4 fruit fly cellular contexts compared by ENCODE assay signal in the genomic region with DNA sequence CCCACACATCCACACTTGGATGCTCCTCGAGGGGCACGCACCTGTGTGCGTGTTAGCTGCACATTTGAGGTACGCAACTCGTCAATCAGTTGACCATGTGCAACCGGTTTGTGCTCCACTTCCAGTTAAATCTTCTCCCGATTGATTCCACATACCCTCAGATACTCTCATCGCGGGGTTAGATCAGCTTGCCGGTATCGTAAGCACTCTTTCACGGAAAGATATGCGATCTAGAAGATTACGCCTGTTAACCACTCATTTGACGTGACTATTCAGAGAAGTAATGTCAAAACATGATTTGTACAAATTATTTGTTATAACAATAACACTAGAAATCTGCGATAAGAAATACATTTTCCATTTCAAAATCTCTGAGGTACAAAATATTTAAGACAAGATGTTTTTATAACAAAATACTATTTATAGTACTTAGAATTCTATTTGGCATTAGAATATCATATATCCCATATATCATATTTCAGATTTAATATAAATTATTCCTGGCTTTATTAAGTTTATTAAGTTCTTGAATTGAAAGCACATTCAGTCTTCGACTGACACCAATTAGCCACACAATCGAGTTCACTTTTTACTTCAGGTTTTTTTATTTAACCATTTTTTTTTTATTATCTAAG.
TF ChIP-seq lines count a peak whose summit lies in the region.

No protein-coding gene starts in this region.

- no peak for TF ChIP-seq CTCF in whole organism, embryonic (GFP tag; optimal IDR thresholded peaks at IDR 0.05; lab: Kevin White, UChicago)

TF ChIP-seq in whole organism, embryonic, 481 proteins besides CTCF, POLR2A, EP300 and RAD21:
- TF ChIP-seq CG8478 (optimal IDR thresholded peaks at IDR 0.05; lab: Kevin White, UChicago) (no peak), cg (GFP tag; optimal IDR thresholded peaks at IDR 0.05; lab: Kevin White, UChicago) (peak; percentile 36), lab (GFP tag; optimal IDR thresholded peaks at IDR 0.05; lab: Kevin White, UChicago) (no peak), CG2129 (GFP tag; IDR thresholded peaks at IDR 0.05; lab: Robert Waterston, UW; ENCODE audit: partially characterized antibody) (no peak), Stat92E (GFP tag; optimal IDR thresholded peaks at IDR 0.05; lab: Kevin White, UChicago) (peak in 1 of 3 experiments; percentile 85), Ets65A (GFP tag; lab: Kevin White, UChicago) (peak; percentile 52), cad (GFP tag; optimal IDR thresholded peaks at IDR 0.05; lab: Kevin White, UChicago) (no peak), Dfd (GFP tag; optimal IDR thresholded peaks at IDR 0.05; lab: Kevin White, UChicago) (no peak), repo (GFP tag; optimal IDR thresholded peaks at IDR 0.05; lab: Kevin White, UChicago) (no peak), CG2199 (GFP tag; IDR thresholded peaks at IDR 0.05; lab: Robert Waterston, UW) (0 out of 3 replicates have a peak, but pooled peaks have one; percentile 23), sens (GFP tag; lab: Kevin White, UChicago) (peak; percentile 27), D19A (tag; optimal IDR thresholded peaks at IDR 0.05; lab: Kevin White, UChicago) (peak; percentile 35), grn (GFP tag; optimal IDR thresholded peaks at IDR 0.05; lab: Kevin White, UChicago) (peak; percentile 69), CG11456 (GFP tag; IDR thresholded peaks at IDR 0.05; lab: Robert Waterston, UW) (0 out of 3 replicates have a peak, but pooled peaks have one; percentile 8)

TF ChIP-seq in whole organism, prepupa, 60 proteins besides CTCF, POLR2A, EP300 and RAD21:
- TF ChIP-seq Ets96B (tag; optimal IDR thresholded peaks at IDR 0.05; lab: Kevin White, UChicago) (no peak), eg (GFP tag; IDR thresholded peaks at IDR 0.05; lab: Robert Waterston, UW) (0 out of 3 replicates have a peak, but pooled peaks have one; percentile 12), CG10631 (GFP tag; optimal IDR thresholded peaks at IDR 0.05; lab: Kevin White, UChicago) (peak; percentile 7), CG32006 (GFP tag; optimal IDR thresholded peaks at IDR 0.05; lab: Kevin White, UChicago) (peak; percentile 62), CG4318 (GFP tag; optimal IDR thresholded peaks at IDR 0.05; lab: Kevin White, UChicago) (peak; percentile 21), acj6 (GFP tag; optimal IDR thresholded peaks at IDR 0.05; lab: Kevin White, UChicago) (peak; percentile 21), Sox15 (GFP tag; optimal IDR thresholded peaks at IDR 0.05; lab: Kevin White, UChicago) (no peak), ss (GFP tag; optimal IDR thresholded peaks at IDR 0.05; lab: Kevin White, UChicago) (peak in 1 of 2 experiments; percentile 88), fd85E (GFP tag; optimal IDR thresholded peaks at IDR 0.05; lab: Kevin White, UChicago) (no peak), svp (GFP tag; lab: Kevin White, UChicago) (peak; percentile 36), Hr4 (GFP tag; optimal IDR thresholded peaks at IDR 0.05; lab: Kevin White, UChicago) (peak; percentile 20), Met (GFP tag; optimal IDR thresholded peaks at IDR 0.05; lab: Kevin White, UChicago) (peak; percentile 1), esn (GFP tag; optimal IDR thresholded peaks at IDR 0.05; lab: Kevin White, UChicago) (peak; percentile 45), Eip78C (GFP tag; lab: Kevin White, UChicago) (peak; percentile 52), vri (GFP tag; optimal IDR thresholded peaks at IDR 0.05; lab: Kevin White, UChicago) (no peak)

TF ChIP-seq in whole organism, pupa, 21 proteins besides CTCF, POLR2A, EP300 and RAD21:
- TF ChIP-seq CG8301 (tag; optimal IDR thresholded peaks at IDR 0.05; lab: Kevin White, UChicago) (peak; percentile 7), CG14655 (GFP tag; optimal IDR thresholded peaks at IDR 0.05; lab: Kevin White, UChicago) (peak; percentile 41), gl (tag; optimal IDR thresholded peaks at IDR 0.05; lab: Kevin White, UChicago) (no peak), Ets98B (GFP tag; IDR thresholded peaks at IDR 0.05; lab: Robert Waterston, UW) (no peak)
TF ChIP-seq in whole organism, pupa: peak in this region for 2.

TF ChIP-seq in whole organism, wandering third instar larva, 38 proteins besides CTCF, POLR2A, EP300 and RAD21:
- no peak for TF ChIP-seq Sp1 (GFP tag; optimal IDR thresholded peaks at IDR 0.05; lab: Kevin White, UChicago)
- peak; percentile 8 for TF ChIP-seq rgr (GFP tag; optimal IDR thresholded peaks at IDR 0.05; lab: Kevin White, UChicago)
- TF ChIP-seq woc (GFP tag; optimal IDR thresholded peaks at IDR 0.05; lab: Kevin White, UChicago): peak; percentile 77
- no peak for TF ChIP-seq sage (GFP tag; optimal IDR thresholded peaks at IDR 0.05; lab: Kevin White, UChicago)
- TF ChIP-seq Dif (GFP tag; optimal IDR thresholded peaks at IDR 0.05; lab: Kevin White, UChicago; ENCODE audit: partially characterized antibody): peak; percentile 37
